Fruit fly (Drosophila melanogaster) whole organism, adult: ENCODE data around the gene CG14546.
A peak's percentile ranks its signal among the peaks of the same experiment; 100 is the strongest.

Source experiments
- CG11617 ChIP-seq: fragments of 200-800 bp; sonication (Bioruptor generic); optimal IDR thresholded peaks from 2 replicates; lab custom pipeline; 2017; ENCODE audit warnings: mild to moderate bottlenecking, missing biosample characterization, missing genetic modification reagents, missing genetic modification characterization
- CG12768 ChIP-seq: fragments of 200-800 bp; sonication (Bioruptor generic); optimal IDR thresholded peaks from 2 replicates; lab custom pipeline; 2017; ENCODE audit warnings: missing biosample characterization, missing genetic modification characterization, mild to moderate bottlenecking, moderate library complexity, missing genetic modification reagents
- CG14711 ChIP-seq: fragments of 200-800 bp; sonication (Bioruptor generic); optimal IDR thresholded peaks from 2 replicates; lab custom pipeline; 2018; ENCODE audit warnings: missing biosample characterization, mild to moderate bottlenecking, missing genetic modification characterization, moderate library complexity
- CG1620 ChIP-seq: fragments of 200-800 bp; sonication (Bioruptor generic); optimal IDR thresholded peaks from 2 replicates; lab custom pipeline; 2016; ENCODE audit warnings: missing biosample characterization, missing genetic modification characterization
- CG33017 ChIP-seq: fragments of 200-800 bp; sonication (Bioruptor generic); optimal IDR thresholded peaks from 2 replicates; lab custom pipeline; 2018; ENCODE audit warnings: missing biosample characterization, mild to moderate bottlenecking, missing genetic modification characterization, moderate library complexity
- CG5204 ChIP-seq: fragments of 200-800 bp; sonication (Bioruptor generic); optimal IDR thresholded peaks from 2 replicates; lab custom pipeline; 2016; ENCODE audit warnings: missing biosample characterization, missing genetic modification characterization
- CG7045 ChIP-seq: fragments of 200-800 bp; sonication (Bioruptor generic); optimal IDR thresholded peaks from 2 replicates; lab custom pipeline; 2017; ENCODE audit warnings: missing biosample characterization, mild to moderate bottlenecking, missing genetic modification characterization
- CG7101 ChIP-seq: fragments of 200-800 bp; sonication (Bioruptor generic); optimal IDR thresholded peaks from 2 replicates; lab custom pipeline; 2018; ENCODE audit warnings: missing biosample characterization, mild to moderate bottlenecking, missing genetic modification characterization, moderate library complexity
- Clk ChIP-seq: fragments of 200-800 bp; sonication (Bioruptor generic); optimal IDR thresholded peaks from 2 replicates; lab custom pipeline; 2017; ENCODE audit warnings: missing biosample characterization, missing genetic modification characterization
- Crg-1 ChIP-seq: fragments of 200-800 bp; sonication (Bioruptor generic); optimal IDR thresholded peaks from 2 replicates; lab custom pipeline; 2016; ENCODE audit warnings: missing biosample characterization, missing genetic modification characterization
- Hr96 ChIP-seq: fragments of 200-800 bp; sonication (Bioruptor generic); optimal IDR thresholded peaks from 2 replicates; lab custom pipeline; 2016; ENCODE audit warnings: missing biosample characterization, missing genetic modification characterization
- Mnt ChIP-seq: fragments of 200-800 bp; sonication (Bioruptor generic); optimal IDR thresholded peaks from 2 replicates; lab custom pipeline; 2016; ENCODE audit warnings: missing biosample characterization, mild to moderate bottlenecking, missing genetic modification characterization
- bab1 ChIP-seq: fragments of 200-800 bp; sonication (Bioruptor generic); optimal IDR thresholded peaks from 3 replicates; lab custom pipeline; 2019; ENCODE audit warnings: missing biosample characterization, mild to moderate bottlenecking, missing genetic modification characterization, moderate library complexity
- cic ChIP-seq: fragments of 200-800 bp; sonication (Bioruptor generic); optimal IDR thresholded peaks from 2 replicates; lab custom pipeline; 2017; ENCODE audit warnings: missing biosample characterization, mild to moderate bottlenecking, missing genetic modification characterization, moderate library complexity
- cnc ChIP-seq, 2 experiments: fragments of >200 bp; optimal IDR thresholded peaks; 2 replicates each; lab custom pipeline; 2017
- kay ChIP-seq: fragments of 200-800 bp; sonication (Bioruptor generic); peaks from one replicate; lab custom pipeline; 2016; ENCODE audit warnings: missing biosample characterization, missing genetic modification characterization, borderline replicate concordance
- ovo ChIP-seq: fragments of 200-800 bp; sonication (Bioruptor generic); optimal IDR thresholded peaks from 2 replicates; lab custom pipeline; 2016; ENCODE audit warnings: missing biosample characterization, missing genetic modification characterization
- pad ChIP-seq: fragments of 200-800 bp; sonication (Bioruptor generic); optimal IDR thresholded peaks from 3 replicates; lab custom pipeline; 2017; ENCODE audit warnings: missing biosample characterization, missing genetic modification characterization, mild to moderate bottlenecking, moderate library complexity, missing genetic modification reagents
- tj ChIP-seq: fragments of 200-800 bp; sonication (Bioruptor generic); optimal IDR thresholded peaks from 3 replicates; lab custom pipeline; 2017; ENCODE audit warnings: missing biosample characterization, mild to moderate bottlenecking, missing genetic modification characterization, moderate library complexity
- toe ChIP-seq: fragments of 200-800 bp; sonication (Bioruptor generic); optimal IDR thresholded peaks from 2 replicates; lab custom pipeline; 2016; ENCODE audit warnings: missing biosample characterization, missing genetic modification characterization

The CG14546 gene

DNA sequence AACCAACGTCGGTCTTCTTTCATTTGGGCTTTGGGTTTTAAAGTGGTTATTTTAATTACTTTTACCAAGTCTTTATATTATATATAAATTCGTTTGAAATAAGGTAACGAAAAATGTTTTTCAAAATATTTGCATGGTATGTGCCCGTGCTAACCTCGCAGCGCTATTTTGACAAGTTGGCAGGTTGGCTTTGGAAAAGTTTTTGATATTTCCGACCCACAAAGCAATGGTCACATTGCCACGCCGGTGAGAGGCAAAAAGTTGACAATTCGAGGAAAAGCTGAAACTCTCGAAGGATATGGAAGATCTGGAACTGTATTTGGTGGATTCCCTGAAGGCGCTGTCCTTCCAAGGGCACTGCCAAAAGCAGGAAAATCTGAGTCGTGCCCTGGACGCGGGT is 29.2 kb downstream of the CG14546 start, which contains the start of gene CG5913:
Gene CG5913 (plus strand): TSS at position 224 of the 400 bp plus-strand sequence.
- TF ChIP-seq Mnt (peak; percentile 6), CG7045 (GFP tag; lab: Kevin White, UChicago) (no peak)

- TF ChIP-seq bab1 (GFP tag; lab: Kevin White, UChicago) (peak; percentile 53), tj (peak; percentile 6), Hr96 (GFP tag; lab: Kevin White, UChicago) (no peak), cic (GFP tag; lab: Kevin White, UChicago) (peak; percentile 47), pad (GFP tag; lab: Kevin White, UChicago) (no peak), CG7101 (tag; lab: Kevin White, UChicago) (no peak), CG11617 (GFP tag; lab: Kevin White, UChicago) (peak; percentile 47), Mnt (peak; percentile 76), CG5204 (GFP tag; lab: Kevin White, UChicago) (no peak)
These were observed 33.9 kb downstream of the CG14546 start, which contains the start of gene Lnk for dm6 chr3R:25888307-25889075. Gene Lnk (plus strand): TSS chr3R:25888542.

DNA sequence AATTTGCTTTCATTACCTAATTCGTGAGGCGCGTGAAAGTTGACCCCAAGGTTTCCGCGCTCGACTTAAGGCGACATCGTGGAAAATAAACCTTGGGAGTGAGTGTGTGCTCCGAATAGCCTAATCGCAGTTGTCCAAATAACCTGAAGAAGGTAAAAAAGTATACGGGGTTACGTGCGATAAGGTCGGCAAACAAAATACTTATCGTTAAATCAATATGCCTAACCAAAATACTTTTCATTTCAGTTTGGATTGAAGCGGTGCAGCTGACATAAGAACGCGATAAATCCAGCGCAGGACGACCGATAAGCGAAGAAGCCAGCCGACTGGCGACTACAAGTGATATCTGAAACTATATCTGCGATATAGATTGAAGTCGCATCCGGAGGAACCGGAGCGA is 37.3 kb downstream of the CG14546 start:
- peak; percentile 7 for TF ChIP-seq CG12768
- TF ChIP-seq cic (GFP tag; lab: Kevin White, UChicago): no peak

dm6 chr3R:25884301-25884700 is 38.1 kb downstream of the CG14546 start:
- TF ChIP-seq kay (GFP tag; lab: Kevin White, UChicago): no peak
- TF ChIP-seq CG33017 (tag; lab: Kevin White, UChicago): peak; percentile 60
- TF ChIP-seq CG14711 (tag; lab: Kevin White, UChicago): peak; percentile 45
- no peak for TF ChIP-seq CG7045 (GFP tag; lab: Kevin White, UChicago)

DNA sequence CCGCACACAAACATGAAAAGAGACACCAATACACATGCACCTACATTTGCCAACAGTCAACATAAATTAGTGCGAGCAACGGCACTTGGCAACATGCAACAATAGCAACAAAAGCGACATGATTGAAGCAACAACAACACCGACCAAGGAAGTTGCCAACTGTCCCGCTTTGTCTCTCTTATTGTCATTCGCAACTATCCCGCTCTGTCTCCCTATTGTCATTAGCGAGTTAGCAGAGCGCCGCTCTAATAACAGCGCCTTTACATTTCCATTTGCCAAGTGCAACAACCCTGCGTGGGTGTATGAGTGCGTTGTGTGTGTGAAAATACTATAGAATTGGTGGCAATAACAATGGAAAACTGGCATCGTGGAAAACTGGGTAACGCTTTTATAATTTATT is 38.6 kb downstream of the CG14546 start:
- TF ChIP-seq bab1 (GFP tag; lab: Kevin White, UChicago) (no peak), CG7101 (tag; lab: Kevin White, UChicago) (no peak), CG33017 (tag; lab: Kevin White, UChicago) (no peak), toe (no peak), cic (GFP tag; lab: Kevin White, UChicago) (no peak), CG7045 (GFP tag; lab: Kevin White, UChicago) (no peak), Clk (GFP tag; lab: Kevin White, UChicago) (no peak), CG5204 (GFP tag; lab: Kevin White, UChicago) (no peak), ovo (GFP tag; lab: Kevin White, UChicago) (no peak), tj (no peak)

dm6 chr3R:25882606-25883266 is 39.7 kb downstream of the CG14546 start:
- TF ChIP-seq kay (GFP tag; lab: Kevin White, UChicago) (peak; percentile 38), pad (GFP tag; lab: Kevin White, UChicago) (peak; percentile 60), Mnt (no peak)

dm6 chr3R:25881915-25882314 is 40.5 kb downstream of the CG14546 start, which contains the start of gene SppL:
Gene SppL (plus strand): TSS chr3R:25881984.
- no peak for TF ChIP-seq Hr96 (GFP tag; lab: Kevin White, UChicago)
- no peak for TF ChIP-seq ovo (GFP tag; lab: Kevin White, UChicago)
- TF ChIP-seq CG7101 (tag; lab: Kevin White, UChicago): no peak
- no peak for TF ChIP-seq bab1 (GFP tag; lab: Kevin White, UChicago)
- no peak for TF ChIP-seq kay (GFP tag; lab: Kevin White, UChicago)
- no peak for TF ChIP-seq Clk (GFP tag; lab: Kevin White, UChicago)
- TF ChIP-seq Crg-1 (GFP tag; lab: Kevin White, UChicago): no peak
- no peak for TF ChIP-seq CG5204 (GFP tag; lab: Kevin White, UChicago)
- no peak for TF ChIP-seq cic (GFP tag; lab: Kevin White, UChicago)
- no peak for TF ChIP-seq toe
- no peak for TF ChIP-seq CG12768
- no peak for TF ChIP-seq CG11617 (GFP tag; lab: Kevin White, UChicago)
- TF ChIP-seq CG1620 (GFP tag; lab: Kevin White, UChicago): no peak
- no peak for TF ChIP-seq CG14711 (tag; lab: Kevin White, UChicago)
- TF ChIP-seq CG33017 (tag; lab: Kevin White, UChicago): no peak
- no peak for TF ChIP-seq pad (GFP tag; lab: Kevin White, UChicago)
- no peak for TF ChIP-seq cnc (optimal IDR thresholded peaks at IDR 0.05; lab: Kevin White, UChicago)
- no peak for TF ChIP-seq CG7045 (GFP tag; lab: Kevin White, UChicago)
- no peak for TF ChIP-seq Mnt
